Worm (Caenorhabditis elegans): Measurements from ENCODE around the gene Y94A7B.11.

DNA sequence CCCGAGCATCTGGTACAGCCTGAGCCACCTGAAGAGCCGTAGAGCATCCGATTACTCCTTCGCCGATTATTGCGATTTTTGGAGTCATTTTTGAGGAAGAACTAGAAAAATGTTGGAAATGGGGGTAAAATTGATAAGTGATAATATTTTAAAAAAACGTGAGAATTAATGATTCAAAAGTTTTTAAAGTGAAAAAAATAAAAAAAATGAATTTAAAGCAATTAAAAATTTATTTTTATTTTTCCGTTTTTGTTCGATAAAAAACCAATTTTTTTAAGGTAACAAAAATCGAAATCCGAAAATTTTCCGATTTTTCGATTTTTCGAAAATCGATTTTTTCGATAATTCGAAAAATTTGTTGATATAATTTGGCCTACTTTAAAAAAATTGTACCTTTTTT, 25.3 kb downstream of the Y94A7B.11 start, which contains the start of gene ddo-1:
- no peak for TF ChIP-seq nhr-25 (tag; optimal IDR thresholded peaks at IDR 0.05)
- TF ChIP-seq ztf-11 (tag; optimal IDR thresholded peaks at IDR 0.05) = no peak
- no peak for TF ChIP-seq fos-1 (tag; optimal IDR thresholded peaks at IDR 0.05)

Measured in whole organism, L3 larva.